Fruit fly (Drosophila melanogaster): ENCODE measurements around the gene Ahcy.

Gene Ahcy

DNA sequence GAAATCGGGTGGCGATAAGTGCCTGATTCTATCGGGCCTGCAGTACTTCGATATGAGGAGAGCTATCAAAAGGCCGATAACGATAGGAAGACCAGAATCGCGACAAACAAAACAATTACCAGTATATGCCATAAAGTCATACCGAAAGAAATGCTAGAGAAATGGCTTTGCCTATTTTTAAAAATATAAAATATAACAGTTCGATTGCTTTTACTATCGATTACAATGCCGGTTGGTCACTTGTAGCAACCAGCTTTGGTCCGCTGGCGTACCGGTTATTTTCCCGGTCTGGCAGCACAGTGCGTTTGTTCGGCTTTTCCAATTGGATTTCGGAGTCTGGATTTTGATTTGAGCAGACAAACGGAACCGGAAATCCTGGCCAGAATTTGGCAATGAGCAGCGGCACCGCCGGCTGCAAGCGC is 12.4 kb downstream of the Ahcy start, which contains the start of the genes shtd, CG6294 and CG6299 (continued):
- TF ChIP-seq pfk (GFP tag; optimal IDR thresholded peaks at IDR 0.05): no peak
- no peak for TF ChIP-seq cwo (GFP tag; optimal IDR thresholded peaks at IDR 0.05)
- no peak for TF ChIP-seq esg (GFP tag; conservative IDR thresholded peaks at IDR 0.05)
- no peak for TF ChIP-seq kni (GFP tag; optimal IDR thresholded peaks at IDR 0.05)
- TF ChIP-seq CG10543 (GFP tag; optimal IDR thresholded peaks at IDR 0.05): no peak
- TF ChIP-seq CG8290 (GFP tag; optimal IDR thresholded peaks at IDR 0.05): peak; percentile 60
- TF ChIP-seq CG8290 (tag; optimal IDR thresholded peaks at IDR 0.05): no peak
- no peak for TF ChIP-seq abd-A (tag; optimal IDR thresholded peaks at IDR 0.05)
- no peak for TF ChIP-seq caup (GFP tag; optimal IDR thresholded peaks at IDR 0.05; ENCODE audit: severe bottlenecking)
- no peak for TF ChIP-seq H2.0 (GFP tag; IDR thresholded peaks at IDR 0.05)
- TF ChIP-seq zf30C (GFP tag; optimal IDR thresholded peaks at IDR 0.05): no peak
- no peak for TF ChIP-seq D19B (GFP tag; optimal IDR thresholded peaks at IDR 0.05)
- TF ChIP-seq CG5953 (GFP tag; IDR thresholded peaks at IDR 0.05): no peak
- TF ChIP-seq CG13287 (GFP tag; IDR thresholded peaks at IDR 0.05; ENCODE audit: partially characterized antibody): peak; percentile 95
- TF ChIP-seq Meics (GFP tag; optimal IDR thresholded peaks at IDR 0.05): no peak
- 0 out of 3 replicates have a peak, but pooled peaks have one; percentile 39 for TF ChIP-seq ken (GFP tag; IDR thresholded peaks at IDR 0.05)
- TF ChIP-seq CG3407 (GFP tag; optimal IDR thresholded peaks at IDR 0.05): no peak
- TF ChIP-seq sqz (GFP tag; optimal IDR thresholded peaks at IDR 0.05): no peak
- no peak for TF ChIP-seq E2f1 (GFP tag; IDR thresholded peaks at IDR 0.05)
- TF ChIP-seq B-H1 (GFP tag; IDR thresholded peaks at IDR 0.05): no peak
- TF ChIP-seq CG14667 (GFP tag; IDR thresholded peaks at IDR 0.05): no peak
- TF ChIP-seq dpn (GFP tag; optimal IDR thresholded peaks at IDR 0.05): peak; percentile 19 to 29
- no peak for TF ChIP-seq NC2α (GFP tag; optimal IDR thresholded peaks at IDR 0.05)
- TF ChIP-seq Pdp1 (GFP tag; optimal IDR thresholded peaks at IDR 0.05): peak in 1 of 2 experiments; percentile 21
- TF ChIP-seq al (GFP tag; IDR thresholded peaks at IDR 0.05): no peak
- peak; percentile 54 for TF ChIP-seq Elba2 (GFP tag; optimal IDR thresholded peaks at IDR 0.05)
- TF ChIP-seq Eip74EF (GFP tag; optimal IDR thresholded peaks at IDR 0.05): no peak
- TF ChIP-seq CG4328 (GFP tag; optimal IDR thresholded peaks at IDR 0.05): no peak
- TF ChIP-seq CG11247 (GFP tag; IDR thresholded peaks at IDR 0.05): no peak
- TF ChIP-seq CG43689 (GFP tag; IDR thresholded peaks at IDR 0.05): no peak
- peak; percentile 6 for TF ChIP-seq HLH54F (GFP tag; optimal IDR thresholded peaks at IDR 0.05)
- TF ChIP-seq gsb-n (tag; optimal IDR thresholded peaks at IDR 0.05): no peak
- no peak for TF ChIP-seq CG31365 (tag; optimal IDR thresholded peaks at IDR 0.05)
- no peak for TF ChIP-seq Ssrp (tag; optimal IDR thresholded peaks at IDR 0.05)
- TF ChIP-seq Doc2 (GFP tag; IDR thresholded peaks at IDR 0.05): no peak
- TF ChIP-seq Oli (tag; optimal IDR thresholded peaks at IDR 0.05): no peak
- no peak for TF ChIP-seq CG8388 (GFP tag; optimal IDR thresholded peaks at IDR 0.05)
- peak; percentile 32 for TF ChIP-seq CG13775 (GFP tag; optimal IDR thresholded peaks at IDR 0.05)
- TF ChIP-seq gsb (GFP tag; IDR thresholded peaks at IDR 0.05): no peak
- peak; percentile 44 for TF ChIP-seq MESR4 (GFP tag; optimal IDR thresholded peaks at IDR 0.05)
- TF ChIP-seq CG10462 (GFP tag; optimal IDR thresholded peaks at IDR 0.05): no peak
- peak; percentile 84 for TF ChIP-seq amos (GFP tag; IDR thresholded peaks at IDR 0.05; ENCODE audit: partially characterized antibody)
- TF ChIP-seq CG3847 (GFP tag; IDR thresholded peaks at IDR 0.05): peak; percentile 59
- TF ChIP-seq nerfin-2 (GFP tag; IDR thresholded peaks at IDR 0.05; ENCODE audit: partially characterized antibody): peak; percentile 100
- no peak for TF ChIP-seq GATAe (GFP tag; conservative IDR thresholded peaks at IDR 0.05)
- no peak for TF ChIP-seq CG18599 (GFP tag; optimal IDR thresholded peaks at IDR 0.05)
- no peak for TF ChIP-seq ash1 (GFP tag; optimal IDR thresholded peaks at IDR 0.05)
- no peak for TF ChIP-seq luna (GFP tag; optimal IDR thresholded peaks at IDR 0.05)
- no peak for TF ChIP-seq yki (optimal IDR thresholded peaks at IDR 0.05)
- TF ChIP-seq CG3995 (GFP tag; optimal IDR thresholded peaks at IDR 0.05): no peak
- peak; percentile 68 for TF ChIP-seq CG14710 (tag; optimal IDR thresholded peaks at IDR 0.05)
